Fruit fly (Drosophila melanogaster) whole organism, prepupa: ENCODE data around the gene Non3.

Source experiments
- CG10669 ChIP-seq: fragments of 200-800 bp; sonication (Bioruptor generic); optimal IDR thresholded peaks from 3 replicates; lab custom pipeline; 2018; ENCODE audit warnings: missing biosample characterization, mild to moderate bottlenecking, missing genetic modification characterization, moderate library complexity
- CG11762 ChIP-seq: fragments of 200-800 bp; sonication (Bioruptor generic); optimal IDR thresholded peaks from 3 replicates; lab custom pipeline; 2016; ENCODE audit warnings: missing biosample characterization, missing genetic modification characterization; ENCODE audit not compliant: insufficient read depth
- CG11902 ChIP-seq: fragments of 200-800 bp; sonication (Bioruptor generic); optimal IDR thresholded peaks from 3 replicates; lab custom pipeline; 2016; ENCODE audit warnings: missing biosample characterization, missing genetic modification characterization
- CG1621 ChIP-seq: fragments of 200-800 bp; sonication (Bioruptor generic); optimal IDR thresholded peaks from 3 replicates; lab custom pipeline; 2018; ENCODE audit warnings: missing biosample characterization, mild to moderate bottlenecking, missing genetic modification characterization
- CG31627 ChIP-seq: fragments of 200-800 bp; sonication (Bioruptor generic); optimal IDR thresholded peaks from 3 replicates; lab custom pipeline; 2016; ENCODE audit warnings: missing biosample characterization, missing genetic modification characterization
- CG32006 ChIP-seq: fragments of 200-800 bp; sonication (Bioruptor generic); optimal IDR thresholded peaks from 3 replicates; lab custom pipeline; 2017; ENCODE audit warnings: missing biosample characterization, mild to moderate bottlenecking, missing genetic modification characterization
- CG34406 ChIP-seq: fragments of 200-800 bp; sonication (Bioruptor generic); optimal IDR thresholded peaks from 3 replicates; lab custom pipeline; 2016; ENCODE audit warnings: missing biosample characterization, missing genetic modification characterization
- CG3919 ChIP-seq: fragments of 200-800 bp; sonication (Bioruptor generic); optimal IDR thresholded peaks from 3 replicates; lab custom pipeline; 2016; ENCODE audit warnings: missing biosample characterization, missing genetic modification characterization
- CG6163 ChIP-seq: fragments of 200-800 bp; sonication (Bioruptor generic); IDR thresholded peaks from 3 replicates; pipeline ENCODE4 v1.3.6; 2022; ENCODE audit warnings: missing biosample characterization, missing genetic modification characterization
- CG6276 ChIP-seq: fragments of 200-800 bp; sonication (Bioruptor generic); optimal IDR thresholded peaks from 2 replicates; lab custom pipeline; 2017; ENCODE audit warnings: missing biosample characterization, mild to moderate bottlenecking, missing genetic modification characterization
- CG6808 ChIP-seq: fragments of 200-800 bp; sonication (Bioruptor generic); optimal IDR thresholded peaks from 3 replicates; lab custom pipeline; 2017; ENCODE audit warnings: missing biosample characterization, missing genetic modification characterization, mild to moderate bottlenecking, moderate library complexity, missing genetic modification reagents
- CG6854 ChIP-seq: fragments of 200-800 bp; sonication (Bioruptor generic); optimal IDR thresholded peaks from 2 replicates; lab custom pipeline; 2017; ENCODE audit warnings: missing biosample characterization, mild to moderate bottlenecking, missing genetic modification characterization
- CG8119 ChIP-seq: fragments of 200-800 bp; sonication (Bioruptor generic); IDR thresholded peaks from 3 replicates; pipeline ENCODE4 v1.3.6; 2022; ENCODE audit warnings: missing biosample characterization, missing genetic modification characterization
- CG8319 ChIP-seq: fragments of 200-800 bp; sonication (Bioruptor generic); optimal IDR thresholded peaks from 3 replicates; lab custom pipeline; 2016; ENCODE audit warnings: missing biosample characterization, missing genetic modification characterization
- CG8632 ChIP-seq: fragments of 200-800 bp; sonication (Bioruptor generic); optimal IDR thresholded peaks from 3 replicates; lab custom pipeline; 2016; ENCODE audit warnings: missing biosample characterization, missing genetic modification characterization
- CG9139 ChIP-seq: fragments of 200-800 bp; sonication (Bioruptor generic); optimal IDR thresholded peaks from 3 replicates; lab custom pipeline; 2017; ENCODE audit warnings: missing biosample characterization, mild to moderate bottlenecking, missing genetic modification characterization
- Eip78C ChIP-seq: fragments of 200-800 bp; sonication (Bioruptor generic); peaks from one replicate; lab custom pipeline; 2016; ENCODE audit warnings: missing biosample characterization, missing genetic modification characterization
- Eip93F ChIP-seq: fragments of 200-800 bp; sonication (Bioruptor generic); optimal IDR thresholded peaks from 2 replicates; lab custom pipeline; 2016; ENCODE audit warnings: missing biosample characterization, mild to moderate bottlenecking, missing genetic modification characterization
- Ets96B ChIP-seq: fragments of 200-800 bp; optimal IDR thresholded peaks from 2 replicates; lab custom pipeline; 2019; ENCODE audit warnings: missing biosample characterization, mild to moderate bottlenecking, missing genetic modification characterization, moderate library complexity
- Hr4 ChIP-seq: fragments of 200-800 bp; sonication (Bioruptor generic); optimal IDR thresholded peaks from 3 replicates; lab custom pipeline; 2016; ENCODE audit warnings: missing biosample characterization, missing genetic modification characterization
- Lpt ChIP-seq: fragments of 200-800 bp; sonication (Bioruptor generic); optimal IDR thresholded peaks from 3 replicates; lab custom pipeline; 2016; ENCODE audit warnings: missing biosample characterization, missing genetic modification characterization
- Met ChIP-seq: fragments of 200-800 bp; sonication (Bioruptor generic); optimal IDR thresholded peaks from 3 replicates; lab custom pipeline; 2016; ENCODE audit warnings: missing biosample characterization, missing genetic modification characterization
- OdsH ChIP-seq: fragments of 200-800 bp; sonication (Bioruptor generic); optimal IDR thresholded peaks from 3 replicates; lab custom pipeline; 2016; ENCODE audit warnings: missing biosample characterization, missing genetic modification characterization
- Smox ChIP-seq: fragments of 200-800 bp; sonication (Bioruptor generic); optimal IDR thresholded peaks from 3 replicates; lab custom pipeline; 2016; ENCODE audit warnings: missing biosample characterization, missing genetic modification characterization
- Sox102F ChIP-seq: fragments of 200-800 bp; sonication (Bioruptor generic); optimal IDR thresholded peaks from 2 replicates; lab custom pipeline; 2016; ENCODE audit warnings: missing biosample characterization, mild to moderate bottlenecking, missing genetic modification characterization
- achi ChIP-seq: fragments of 200-800 bp; sonication (Bioruptor generic); optimal IDR thresholded peaks from 3 replicates; lab custom pipeline; 2016; ENCODE audit warnings: missing biosample characterization, missing genetic modification characterization
- dac ChIP-seq: fragments of 200-800 bp; sonication (Bioruptor generic); optimal IDR thresholded peaks from 2 replicates; lab custom pipeline; 2017; ENCODE audit warnings: missing biosample characterization, mild to moderate bottlenecking, missing genetic modification characterization
- dsx ChIP-seq: fragments of 200-800 bp; optimal IDR thresholded peaks from 3 replicates; lab custom pipeline; 2019; ENCODE audit warnings: missing biosample characterization, mild to moderate bottlenecking, missing genetic modification characterization, moderate library complexity; ENCODE audit not compliant: poor library complexity, severe bottlenecking
- eg ChIP-seq: fragments of 200-800 bp; sonication (Bioruptor generic); IDR thresholded peaks from 3 replicates; pipeline ENCODE4 v1.3.6; 2022; ENCODE audit warnings: missing biosample characterization, missing genetic modification characterization
- esn ChIP-seq: fragments of 200-800 bp; sonication (Bioruptor generic); optimal IDR thresholded peaks from 2 replicates; lab custom pipeline; 2016; ENCODE audit warnings: missing biosample characterization, mild to moderate bottlenecking, missing genetic modification characterization, moderate library complexity
- fd59A ChIP-seq: fragments of 200-800 bp; sonication (Bioruptor generic); optimal IDR thresholded peaks from 2 replicates; lab custom pipeline; 2017; ENCODE audit warnings: missing biosample characterization, mild to moderate bottlenecking, missing genetic modification characterization, missing genetic modification reagents
- fkh ChIP-seq: fragments of 200-800 bp; sonication (Bioruptor generic); optimal IDR thresholded peaks from 3 replicates; lab custom pipeline; 2017; ENCODE audit warnings: missing biosample characterization, mild to moderate bottlenecking, missing genetic modification characterization, moderate library complexity
- pdm3 ChIP-seq: fragments of 200-800 bp; sonication (Bioruptor generic); optimal IDR thresholded peaks from 3 replicates; lab custom pipeline; 2016; ENCODE audit warnings: missing biosample characterization, missing genetic modification characterization
- salr ChIP-seq, 2 experiments: fragments of 200-800 bp; sonication (Bioruptor generic); optimal IDR thresholded peaks; 3 replicates each; lab custom pipeline; 2016 to 2018; ENCODE audit warnings: missing biosample characterization in 2 of 2, missing genetic modification characterization in 2 of 2, mild to moderate bottlenecking in 1 of 2
- spab ChIP-seq: fragments of 200-800 bp; sonication (Bioruptor generic); optimal IDR thresholded peaks from 2 replicates; lab custom pipeline; 2017; ENCODE audit warnings: missing biosample characterization, mild to moderate bottlenecking, missing genetic modification characterization, missing genetic modification reagents
- svp ChIP-seq: fragments of 200-800 bp; sonication (Bioruptor generic); peaks from one replicate; lab custom pipeline; 2016; ENCODE audit warnings: missing biosample characterization, missing genetic modification characterization
- topi ChIP-seq: fragments of 200-800 bp; sonication (Bioruptor generic); optimal IDR thresholded peaks from 3 replicates; lab custom pipeline; 2016; ENCODE audit warnings: missing biosample characterization, missing genetic modification characterization
- vri ChIP-seq: fragments of 200-800 bp; sonication (Bioruptor generic); optimal IDR thresholded peaks from 3 replicates; lab custom pipeline; 2016; ENCODE audit warnings: missing biosample characterization, mild to moderate bottlenecking, missing genetic modification characterization

The Non3 gene

DNA sequence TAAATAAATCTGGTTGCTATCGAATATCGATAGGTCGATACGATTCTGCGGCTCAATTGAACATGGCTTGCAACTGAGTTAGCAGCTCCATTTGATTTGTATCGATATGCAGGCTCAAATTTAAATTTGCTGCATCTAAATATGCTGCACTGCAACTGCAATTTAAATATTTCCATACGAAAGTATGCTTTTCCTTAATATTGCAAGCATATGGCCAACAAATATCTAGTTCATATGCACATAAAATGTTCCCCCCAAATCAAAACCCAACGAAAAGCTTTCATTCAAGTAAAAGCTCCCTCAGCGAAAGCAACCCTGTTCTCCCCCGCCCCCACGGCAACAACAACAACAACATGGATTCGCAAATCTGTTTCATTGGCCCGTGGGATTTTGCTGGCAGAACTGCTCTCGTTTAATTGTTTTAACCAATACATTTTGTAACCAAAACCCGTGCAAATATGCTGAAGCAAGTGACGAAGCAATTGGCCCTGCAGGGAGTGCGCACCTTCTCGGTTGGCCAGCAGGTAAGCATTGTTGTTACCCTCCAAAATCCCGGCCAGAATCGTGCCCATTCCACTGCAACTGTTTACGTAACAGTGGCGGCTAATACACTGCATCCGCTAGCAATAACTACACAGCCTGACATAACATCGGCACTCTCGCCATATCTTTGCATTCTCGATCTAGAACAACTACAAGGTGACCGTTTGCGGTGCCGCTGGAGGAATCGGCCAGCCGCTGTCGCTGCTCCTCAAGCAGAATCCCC lies 2.7 kb downstream of the Non3 start, which contains the start of the genes CG7168 and Mdh2 (continued):
- TF ChIP-seq Smox (GFP tag; lab: Kevin White, UChicago): no peak
- TF ChIP-seq CG8319: no peak
- TF ChIP-seq CG6276 (GFP tag; lab: Kevin White, UChicago): no peak
- TF ChIP-seq CG8119: no peak
- TF ChIP-seq Eip93F (GFP tag; lab: Kevin White, UChicago): no peak

DNA sequence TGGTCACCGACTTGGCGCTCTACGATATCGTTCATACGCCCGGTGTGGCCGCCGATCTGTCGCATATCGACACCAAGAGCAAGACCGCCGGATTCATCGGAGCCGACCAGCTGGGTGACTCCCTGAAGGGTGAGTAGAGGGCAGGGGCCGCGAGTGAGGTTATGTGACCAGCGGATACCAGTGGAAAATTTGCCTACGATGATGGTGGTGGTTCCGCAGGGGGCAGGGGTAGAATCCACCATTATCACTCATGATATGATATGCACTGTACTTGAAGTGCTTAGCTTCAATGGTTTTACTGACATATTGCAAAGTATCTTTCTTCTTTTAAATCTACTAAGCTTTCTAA lies 3.3 kb downstream of the Non3 start:
- TF ChIP-seq CG8632 (GFP tag; lab: Kevin White, UChicago) (no peak), Eip78C (no peak), CG8119 (no peak)

DNA sequence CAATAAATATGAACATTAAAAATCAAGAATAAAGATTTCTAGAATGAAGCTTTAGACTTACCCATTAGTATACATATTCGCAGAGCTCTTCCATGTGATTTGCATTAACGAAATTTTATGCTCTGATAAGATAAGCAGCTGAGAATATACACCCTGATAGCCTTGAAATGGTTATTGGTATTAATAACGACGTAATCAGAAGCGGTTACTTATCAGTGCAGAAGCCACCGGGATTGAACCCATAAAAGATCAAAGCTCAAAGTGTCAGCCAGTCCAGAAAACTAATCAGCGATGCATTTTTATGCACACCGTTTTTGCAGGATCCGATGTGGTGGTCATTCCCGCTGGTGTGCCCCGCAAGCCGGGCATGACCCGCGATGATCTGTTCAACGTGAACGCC lies 3.9 kb downstream of the Non3 start:
- TF ChIP-seq salr (GFP tag; optimal IDR thresholded peaks at IDR 0.05; lab: Kevin White, UChicago) (no peak), CG8119 (no peak), CG11902 (GFP tag; lab: Kevin White, UChicago) (no peak), vri (peak; percentile 49), svp (GFP tag; lab: Kevin White, UChicago) (peak; percentile 95), Met (GFP tag; lab: Kevin White, UChicago) (no peak), CG1621 (no peak), fkh (GFP tag; lab: Kevin White, UChicago) (no peak), spab (GFP tag; lab: Kevin White, UChicago) (no peak), CG6808 (no peak), CG6854 (GFP tag; lab: Kevin White, UChicago) (no peak), Lpt (GFP tag; lab: Kevin White, UChicago) (no peak), fd59A (no peak)
- TF ChIP-seq, all 60 proteins: peak for 2

DNA sequence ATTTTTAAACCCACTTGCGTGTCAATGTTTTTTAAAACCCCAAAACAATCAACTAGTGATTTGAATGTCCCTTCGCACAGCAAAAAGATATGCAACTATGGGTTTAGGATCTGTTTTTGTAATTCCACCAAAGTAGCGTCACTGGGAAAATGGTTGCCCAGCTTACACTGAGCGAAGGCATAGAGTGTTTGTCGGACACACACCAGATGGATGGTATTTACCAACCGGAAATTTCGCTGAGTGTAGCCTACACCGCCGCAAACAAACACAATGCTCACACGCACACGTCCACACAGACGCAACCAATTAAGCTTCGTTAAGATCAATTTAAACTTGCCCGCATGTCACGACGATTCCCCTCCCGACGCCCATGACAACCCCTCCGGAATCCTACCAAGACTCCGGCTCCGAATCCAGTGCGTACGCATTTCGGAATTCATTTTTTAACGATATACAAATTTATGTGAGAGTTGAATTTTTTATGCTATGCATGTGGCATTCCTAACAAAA lies 5.2 kb downstream of the Non3 start:
- no peak for TF ChIP-seq dsx (GFP tag; lab: Kevin White, UChicago)
- peak; percentile 66 for TF ChIP-seq Eip78C
- peak; percentile 44 for TF ChIP-seq svp (GFP tag; lab: Kevin White, UChicago)

DNA sequence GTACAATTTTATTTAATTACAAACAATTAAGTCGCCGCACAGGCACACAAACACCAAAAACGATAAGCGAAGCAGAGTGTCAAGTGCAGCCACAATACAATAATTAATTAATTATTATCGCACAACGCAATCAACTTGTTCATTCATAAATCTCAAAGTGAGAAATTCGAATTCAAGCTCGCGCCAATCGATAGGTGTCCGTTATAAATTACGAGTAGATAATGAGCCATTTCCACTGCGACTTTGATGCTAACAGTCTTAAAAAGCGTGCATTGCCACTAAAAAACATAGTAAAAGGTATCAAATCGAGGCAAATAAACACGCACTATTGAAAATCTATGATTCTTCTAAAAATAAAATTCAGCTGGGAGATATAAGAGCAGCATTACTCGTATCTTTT lies 6.7 kb downstream of the Non3 start:
- TF ChIP-seq CG6163 (GFP tag; lab: Robert Waterston, UW) (no peak), Sox102F (no peak), svp (GFP tag; lab: Kevin White, UChicago) (peak; percentile 72), achi (GFP tag; lab: Kevin White, UChicago) (no peak), esn (GFP tag; lab: Kevin White, UChicago) (no peak), CG9139 (GFP tag; lab: Kevin White, UChicago) (no peak), Hr4 (GFP tag; lab: Kevin White, UChicago) (no peak), pdm3 (no peak), CG11762 (GFP tag; lab: Kevin White, UChicago) (no peak)

DNA sequence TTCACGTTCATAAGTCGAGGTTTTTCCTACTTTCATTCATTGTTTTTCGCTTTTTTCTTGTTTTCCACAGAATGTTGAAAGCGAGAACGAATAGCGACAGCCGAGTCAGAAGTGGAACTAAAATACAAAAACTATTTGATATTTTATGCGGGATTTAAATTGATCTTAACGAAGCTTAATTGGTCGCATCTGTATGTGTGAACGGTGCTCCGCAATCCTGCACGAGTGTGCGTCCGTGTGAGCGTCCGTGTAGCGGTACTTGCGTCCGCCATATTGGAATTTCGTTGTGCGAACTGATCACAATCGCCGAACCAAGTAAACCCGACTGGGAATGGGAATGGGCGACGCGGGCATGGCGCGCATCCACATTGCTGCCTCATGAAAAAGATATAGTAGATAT lies 8.7 kb downstream of the Non3 start:
- no peak for TF ChIP-seq achi (GFP tag; lab: Kevin White, UChicago)
- no peak for TF ChIP-seq topi (GFP tag; lab: Kevin White, UChicago)
- no peak for TF ChIP-seq salr (GFP tag; optimal IDR thresholded peaks at IDR 0.05; lab: Kevin White, UChicago)
- TF ChIP-seq CG32006 (GFP tag; lab: Kevin White, UChicago): no peak
- no peak for TF ChIP-seq Met (GFP tag; lab: Kevin White, UChicago)
- no peak for TF ChIP-seq Hr4 (GFP tag; lab: Kevin White, UChicago)
- no peak for TF ChIP-seq dac
- no peak for TF ChIP-seq spab (GFP tag; lab: Kevin White, UChicago)
- no peak for TF ChIP-seq OdsH (GFP tag; lab: Kevin White, UChicago)
- no peak for TF ChIP-seq Ets96B (tag; lab: Kevin White, UChicago)
- no peak for TF ChIP-seq eg (GFP tag; lab: Robert Waterston, UW)
- no peak for TF ChIP-seq CG9139 (GFP tag; lab: Kevin White, UChicago)
- no peak for TF ChIP-seq CG8632 (GFP tag; lab: Kevin White, UChicago)
- TF ChIP-seq CG3919: no peak
- TF ChIP-seq CG34406: no peak
- no peak for TF ChIP-seq CG10669 (GFP tag; lab: Kevin White, UChicago)
- TF ChIP-seq CG31627 (GFP tag; lab: Kevin White, UChicago): no peak
- TF ChIP-seq CG6276 (GFP tag; lab: Kevin White, UChicago): no peak
- no peak for TF ChIP-seq esn (GFP tag; lab: Kevin White, UChicago)
